Worm (Caenorhabditis elegans) whole organism, early embryonic: ENCODE data around the gene rnf-5.

Source experiments
- ama-1 ChIP-seq: fragments of 150-350 bp; optimal IDR thresholded peaks from 2 replicates; lab custom pipeline; 2014
- ets-7 ChIP-seq: sonication (generic microtip); optimal IDR thresholded peaks from 2 replicates; lab custom pipeline; 2016; ENCODE audit warnings: missing genotype, missing genetic modification characterization, missing compliant biosample characterization
- flt-1 ChIP-seq: fragments of 200-800 bp; sonication (Bioruptor generic); IDR thresholded peaks from 2 replicates; pipeline ENCODE4 v1.3.6; 2022; ENCODE audit warnings: missing genetic modification characterization, missing compliant biosample characterization
- pes-1 ChIP-seq: fragments of 200-800 bp; sonication (Bioruptor generic); IDR thresholded peaks from 2 replicates; pipeline ENCODE4 v1.3.6; 2022; ENCODE audit warnings: missing genetic modification reagents, missing genetic modification characterization, missing compliant biosample characterization

ce11 chrIII:4115085-4115484, 51.6 kb downstream of the rnf-5 start, which contains the start of gene unc-103:
- no peak for TF ChIP-seq pes-1
- no peak for TF ChIP-seq ama-1 (lab: Kevin White, UChicago)
- no peak for TF ChIP-seq flt-1 (GFP tag; lab: Robert Waterston, UW)
- TF ChIP-seq ets-7 (tag; lab: Kevin White, UChicago): no peak
